Worm (Caenorhabditis elegans): Measurements from ENCODE around the gene T06C10.3.

- TF ChIP-seq snpc-4 (tag; optimal IDR thresholded peaks at IDR 0.05) (no peak), nhr-19 (GFP tag; conservative IDR thresholded peaks at IDR 0.05) (no peak), nhr-76 (tag; optimal IDR thresholded peaks at IDR 0.05) (no peak), lin-39 (tag; optimal IDR thresholded peaks at IDR 0.05) (no peak), lir-3 (tag; optimal IDR thresholded peaks at IDR 0.05; ENCODE audit: poor library complexity) (no peak), dpl-1 (GFP tag; optimal IDR thresholded peaks at IDR 0.05) (no peak), fos-1 (tag; optimal IDR thresholded peaks at IDR 0.05) (no peak), skn-1 (tag; optimal IDR thresholded peaks at IDR 0.05) (no peak), egl-13 (tag; optimal IDR thresholded peaks at IDR 0.05) (no peak), egl-27 (tag; optimal IDR thresholded peaks at IDR 0.05) (no peak), nhr-77 (tag; optimal IDR thresholded peaks at IDR 0.05) (no peak), sptf-1 (tag; optimal IDR thresholded peaks at IDR 0.05) (no peak), nhr-11 (tag; optimal IDR thresholded peaks at IDR 0.05) (no peak), nhr-90 (tag; optimal IDR thresholded peaks at IDR 0.05; ENCODE audit: poor library complexity) (no peak)
Observed at ce11 chrIV:7838426-7838825, 32.1 kb upstream of the T06C10.3 start, which contains the start of gene C06A6.7.

All from whole organism, L1 larva.